Fruit fly (Drosophila melanogaster): ENCODE results near the gene Gr64b.

DNA sequence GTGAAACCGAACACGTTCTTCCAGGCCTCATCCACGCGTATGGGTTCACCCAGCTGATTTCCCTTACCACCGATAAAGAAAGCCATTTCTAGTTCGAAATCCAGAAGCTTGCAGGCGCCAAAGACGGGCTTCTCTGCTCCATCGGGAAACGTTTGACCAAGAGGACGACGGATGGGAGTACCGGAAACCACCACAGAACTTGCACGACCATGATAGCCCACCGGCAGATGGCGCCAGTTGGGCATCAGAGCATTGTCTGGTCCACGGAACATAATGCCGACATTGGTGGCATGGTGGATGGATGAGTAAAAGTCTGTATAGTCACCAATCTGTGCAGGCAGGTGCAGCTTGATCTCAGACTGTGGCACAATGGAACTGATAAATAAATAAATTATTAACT is 44.3 kb downstream of the Gr64b start:
- TF ChIP-seq h (optimal IDR thresholded peaks at IDR 0.05) = no peak
- no peak for TF ChIP-seq Myc (optimal IDR thresholded peaks at IDR 0.05)

All from Kc167 (cell line).